Fruit fly (Drosophila melanogaster) whole organism, pupa: ENCODE measurements around the gene CG15456.

Experiments
- CG14655 ChIP-seq: fragments of 200-800 bp; sonication (Bioruptor generic); optimal IDR thresholded peaks from 3 replicates; lab custom pipeline; 2017; ENCODE audit warnings: mild to moderate bottlenecking, missing biosample characterization, missing genetic modification reagents, missing genetic modification characterization
- CG8159 ChIP-seq: fragments of 200-800 bp; sonication (Bioruptor generic); optimal IDR thresholded peaks from 3 replicates; lab custom pipeline; 2018; ENCODE audit warnings: missing biosample characterization, mild to moderate bottlenecking, missing genetic modification characterization, moderate library complexity
- CG8301 ChIP-seq: fragments of 200-800 bp; sonication (Bioruptor generic); optimal IDR thresholded peaks from 2 replicates; lab custom pipeline; 2018; ENCODE audit warnings: missing biosample characterization, mild to moderate bottlenecking, missing genetic modification characterization
- Pif1A ChIP-seq: fragments of 200-800 bp; sonication (Bioruptor generic); optimal IDR thresholded peaks from 3 replicates; lab custom pipeline; 2016; ENCODE audit warnings: missing biosample characterization, missing genetic modification characterization
- rn ChIP-seq: fragments of 200-800 bp; sonication (Bioruptor generic); IDR thresholded peaks from 2 replicates; pipeline ENCODE4 v1.3.6; 2022; ENCODE audit warnings: missing biosample characterization, missing genetic modification characterization

dm6 chrX:20411635-20412034 lies 15.2 kb downstream of the CG15456 start:
- TF ChIP-seq Pif1A (GFP tag; lab: Kevin White, UChicago): no peak
- no peak for TF ChIP-seq CG8159
- TF ChIP-seq CG14655 (GFP tag; lab: Kevin White, UChicago): no peak
- no peak for TF ChIP-seq CG8301 (tag; lab: Kevin White, UChicago)
- no peak for TF ChIP-seq rn (GFP tag; lab: Robert Waterston, UW)
